Worm (Caenorhabditis elegans) whole organism, L2 larva: ENCODE measurements around the gene ssq-1.

ENCODE experiments used
- alr-1 ChIP-seq: fragments of 150-350 bp; optimal IDR thresholded peaks from 2 replicates; lab custom pipeline; 2014; ENCODE audit warnings: missing biosample characterization, missing genetic modification characterization
- ceh-16 ChIP-seq: fragments of 150-350 bp; optimal IDR thresholded peaks from 2 replicates; lab custom pipeline; 2014; ENCODE audit warnings: missing biosample characterization, missing genetic modification characterization
- dmd-4 ChIP-seq: sonication (generic microtip); optimal IDR thresholded peaks from 2 replicates; lab custom pipeline; 2017; ENCODE audit warnings: missing biosample characterization, missing genetic modification characterization
- elt-1 ChIP-seq: fragments of 150-350 bp; optimal IDR thresholded peaks from 2 replicates; lab custom pipeline; 2014; ENCODE audit warnings: missing biosample characterization, missing genetic modification characterization
- lsy-2 ChIP-seq, 2 experiments: fragments of 150-350 bp in 1 of 2; sonication (generic microtip) in 1 of 2; optimal IDR thresholded peaks; 2 replicates each; lab custom pipeline; 2014 to 2017; ENCODE audit warnings: missing biosample characterization in 2 of 2, missing genetic modification characterization in 2 of 2
- mab-5 ChIP-seq: fragments of 150-350 bp; optimal IDR thresholded peaks from 2 replicates; lab custom pipeline; 2014; ENCODE audit warnings: missing biosample characterization, missing genetic modification characterization
- skn-1 ChIP-seq: sonication (generic microtip); optimal IDR thresholded peaks from 2 replicates; lab custom pipeline; 2017; ENCODE audit warnings: missing biosample characterization, missing genetic modification characterization
- snpc-4 ChIP-seq: fragments of 150-350 bp; optimal IDR thresholded peaks from 2 replicates; lab custom pipeline; 2014; ENCODE audit warnings: missing biosample characterization, missing genetic modification characterization
- unc-39 ChIP-seq: fragments of 150-350 bp; optimal IDR thresholded peaks from 2 replicates; lab custom pipeline; 2014; ENCODE audit warnings: missing biosample characterization, missing genetic modification characterization
- unc-62 ChIP-seq: fragments of 150-350 bp; optimal IDR thresholded peaks from 2 replicates; lab custom pipeline; 2014; ENCODE audit warnings: missing biosample characterization, missing genetic modification reagents, missing genetic modification characterization

ce11 chrIV:9810633-9811032 lies 41.7 kb upstream of the ssq-1 start, which contains the start of gene dct-15:
- TF ChIP-seq unc-62 (GFP tag; lab: Kevin White, UChicago) (no peak), elt-1 (tag; lab: Kevin White, UChicago) (no peak), dmd-4 (no peak), snpc-4 (tag; lab: Kevin White, UChicago) (no peak), alr-1 (tag; lab: Kevin White, UChicago) (no peak), skn-1 (tag; lab: Kevin White, UChicago) (no peak), ceh-16 (no peak), lsy-2 (tag; optimal IDR thresholded peaks at IDR 0.05; lab: Kevin White, UChicago) (no peak), mab-5 (tag; lab: Kevin White, UChicago) (no peak), unc-39 (no peak)
